Worm (Caenorhabditis elegans): ENCODE measurements around the gene mtl-2.
A peak's percentile ranks its signal among the peaks of the same experiment; 100 is the strongest.
"Not testable (repeated sequence)": the region's sequence is repeated elsewhere in the genome, so short reads cannot be mapped to it uniquely, and the experiment has no call there.

Gene mtl-2

ce11 chrV:14038328-14039084 is 20.0 kb upstream of the mtl-2 start, which contains the start of gene vps-39 (continued):
- 0 out of 2 replicates have a peak, but pooled peaks have one; percentile 39 for TF ChIP-seq B0336.3 (GFP tag; IDR thresholded peaks at IDR 0.05)
- TF ChIP-seq ztf-18 (tag; optimal IDR thresholded peaks at IDR 0.05) = peak; percentile 22
- TF ChIP-seq ekl-4 (GFP tag; IDR thresholded peaks at IDR 0.05) = peak; percentile 96
- TF ChIP-seq ceh-91 (GFP tag; IDR thresholded peaks at IDR 0.05) = peak; percentile 97
- peak; percentile 82; the same call in 1 of the 2 replicates for TF ChIP-seq Y79H2A.3 (GFP tag; conservative IDR thresholded peaks at IDR 0.05)
- TF ChIP-seq F37B4.10 (GFP tag; IDR thresholded peaks at IDR 0.05) = 0 out of 2 replicates have a peak, but pooled peaks have one; percentile 86
- TF ChIP-seq F33H1.4 (GFP tag; IDR thresholded peaks at IDR 0.05) = peak; percentile 82
- TF ChIP-seq egl-18 (GFP tag; IDR thresholded peaks at IDR 0.05) = 0 out of 2 replicates have a peak, but pooled peaks have one; percentile 35
- peak; percentile 96 for TF ChIP-seq Y95B8A.8 (GFP tag; IDR thresholded peaks at IDR 0.05)
- TF ChIP-seq dox-1 (GFP tag; IDR thresholded peaks at IDR 0.05) = peak; percentile 99
- TF ChIP-seq hmg-20 (GFP tag; IDR thresholded peaks at IDR 0.05) = peak; percentile 86
- TF ChIP-seq rpc-1 (optimal IDR thresholded peaks at IDR 0.05) = peak; percentile 23
- TF ChIP-seq rpc-1 (tag; optimal IDR thresholded peaks at IDR 0.05) = not testable (repeated sequence)
- peak; percentile 83 for TF ChIP-seq hsf-1 (GFP tag; IDR thresholded peaks at IDR 0.05)
- peak; percentile 87; the same call in 1 of the 2 replicates for TF ChIP-seq sea-2 (GFP tag; IDR thresholded peaks at IDR 0.05)
- TF ChIP-seq nhr-120 (GFP tag; IDR thresholded peaks at IDR 0.05) = 0 out of 2 replicates have a peak, but pooled peaks have one; percentile 29
- TF ChIP-seq tbp1 (GFP tag; optimal IDR thresholded peaks at IDR 0.05) = peak; percentile 9
- TF ChIP-seq attf-6 (GFP tag; IDR thresholded peaks at IDR 0.05) = peak; percentile 86
- peak; percentile 91 for TF ChIP-seq ztf-25 (GFP tag; IDR thresholded peaks at IDR 0.05)
- peak; percentile 80 for TF ChIP-seq Y53F4B.3 (GFP tag; IDR thresholded peaks at IDR 0.05)
- TF ChIP-seq D2030.7 (GFP tag; IDR thresholded peaks at IDR 0.05) = peak; percentile 98
- TF ChIP-seq lir-1 (GFP tag; conservative IDR thresholded peaks at IDR 0.05) = peak; percentile 69

ce11 chrV:14033649-14034048 is 15.2 kb upstream of the mtl-2 start, which contains the start of gene ins-10:
ins-10 (plus strand) TSS chrV:14033949.
- TF ChIP-seq die-1 (tag; optimal IDR thresholded peaks at IDR 0.05) (no peak), F10E7.11 (tag; optimal IDR thresholded peaks at IDR 0.05) (no peak), ceh-40 (GFP tag; IDR thresholded peaks at IDR 0.05) (no peak), madf-6 (GFP tag; IDR thresholded peaks at IDR 0.05) (no peak), lag-1 (GFP tag; IDR thresholded peaks at IDR 0.05) (no peak), rpc-1 (optimal IDR thresholded peaks at IDR 0.05) (no peak), rpc-1 (tag; optimal IDR thresholded peaks at IDR 0.05) (no peak), ZK185.1 (tag; optimal IDR thresholded peaks at IDR 0.05; ENCODE audit: poor library complexity, severe bottlenecking) (no peak), him-1 (tag; optimal IDR thresholded peaks at IDR 0.05) (no peak), unc-130 (GFP tag; optimal IDR thresholded peaks at IDR 0.05) (no peak), dpff-1 (tag; optimal IDR thresholded peaks at IDR 0.05) (no peak), lin-54 (GFP tag; optimal IDR thresholded peaks at IDR 0.05) (no peak), mxl-1 (tag; optimal IDR thresholded peaks at IDR 0.05) (no peak), aptf-2 (GFP tag; conservative IDR thresholded peaks at IDR 0.05) (no peak), attf-6 (GFP tag; IDR thresholded peaks at IDR 0.05) (no peak), nfya-1 (tag; optimal IDR thresholded peaks at IDR 0.05; ENCODE audit: borderline replicate concordance, insufficient read depth) (no peak), xnd-1 (tag; optimal IDR thresholded peaks at IDR 0.05) (no peak)

DNA sequence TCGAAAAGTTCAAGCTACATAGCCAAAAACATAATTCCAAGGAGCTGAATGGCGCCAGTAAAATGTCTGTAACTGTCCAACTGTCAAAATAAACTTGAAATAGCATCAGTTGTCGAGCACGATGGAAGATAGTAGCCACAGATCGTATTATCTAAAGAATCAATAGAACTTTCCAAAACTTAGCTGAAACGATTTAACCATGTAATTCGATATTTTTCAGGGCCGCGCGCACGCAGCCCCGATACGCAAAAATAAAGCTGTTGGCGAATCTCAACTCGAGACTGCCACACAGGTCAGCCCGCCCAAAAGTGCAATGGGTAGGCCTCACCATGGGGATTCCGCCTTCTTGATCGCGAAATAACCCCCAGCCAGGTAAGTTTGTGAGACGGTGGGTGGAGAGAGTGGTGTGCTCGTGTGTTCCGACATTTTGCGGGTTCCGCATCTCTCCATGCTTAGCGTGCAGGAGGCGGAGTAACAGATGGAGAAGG is 9.8 kb upstream of the mtl-2 start:
- peak; percentile 96 for TF ChIP-seq dox-1 (GFP tag; IDR thresholded peaks at IDR 0.05)
- peak; percentile 54 for TF ChIP-seq ceh-91 (GFP tag; IDR thresholded peaks at IDR 0.05)
- no peak for TF ChIP-seq bed-2 (GFP tag; IDR thresholded peaks at IDR 0.05)
- TF ChIP-seq B0019.2 (GFP tag; conservative IDR thresholded peaks at IDR 0.05) = no peak
- peak; percentile 20 for TF ChIP-seq B0261.1 (tag; optimal IDR thresholded peaks at IDR 0.05)
- no peak for TF ChIP-seq ccch-3 (GFP tag; optimal IDR thresholded peaks at IDR 0.05)
- TF ChIP-seq lin-40 (tag; optimal IDR thresholded peaks at IDR 0.05) = no peak
- TF ChIP-seq aptf-3 (GFP tag; IDR thresholded peaks at IDR 0.05) = 0 out of 2 replicates have a peak, but pooled peaks have one; percentile 52
- TF ChIP-seq ceh-58 (GFP tag; IDR thresholded peaks at IDR 0.05) = no peak
- TF ChIP-seq F57C9.4 (tag; optimal IDR thresholded peaks at IDR 0.05) = no peak
- peak; percentile 74 for TF ChIP-seq C17E4.6 (GFP tag; IDR thresholded peaks at IDR 0.05)
- no peak for TF ChIP-seq nfya-1 (tag; optimal IDR thresholded peaks at IDR 0.05; ENCODE audit: borderline replicate concordance, insufficient read depth)
- no peak for TF ChIP-seq F10E7.11 (tag; optimal IDR thresholded peaks at IDR 0.05)
- TF ChIP-seq ztf-25 (GFP tag; IDR thresholded peaks at IDR 0.05) = no peak
- no peak for TF ChIP-seq athp-1 (tag; optimal IDR thresholded peaks at IDR 0.05)

Measured in whole organism, young adult.